Worm (Caenorhabditis elegans) whole organism, mixed stage, embryonic: ENCODE measurements around the gene hlh-13.

ENCODE experiments used
- M03D4.4 ChIP-seq: sonication (generic microtip); optimal IDR thresholded peaks from 2 replicates; lab custom pipeline; 2017; ENCODE audit warnings: mild to moderate bottlenecking, missing genetic modification characterization, missing compliant biosample characterization
- bed-3 ChIP-seq: fragments of 200-800 bp; sonication (Bioruptor generic); optimal IDR thresholded peaks from 3 replicates; lab custom pipeline; 2018; ENCODE audit warnings: mild to moderate bottlenecking, missing genetic modification characterization, moderate library complexity, missing compliant biosample characterization
- ceh-39 ChIP-seq: fragments of 150-350 bp; optimal IDR thresholded peaks from 2 replicates; lab custom pipeline; 2014; ENCODE audit warnings: missing biosample characterization, missing genetic modification characterization
- ceh-43 ChIP-seq: fragments of 200-800 bp; sonication (Bioruptor generic); optimal IDR thresholded peaks from 2 replicates; lab custom pipeline; 2018; ENCODE audit warnings: mild to moderate bottlenecking, missing genetic modification characterization, moderate library complexity, missing compliant biosample characterization
- ceh-83 ChIP-seq: fragments of 200-800 bp; sonication (Bioruptor generic); optimal IDR thresholded peaks from 2 replicates; lab custom pipeline; 2018; ENCODE audit warnings: mild to moderate bottlenecking, missing genetic modification characterization, missing compliant biosample characterization
- ces-1 ChIP-seq: fragments of 150-350 bp; optimal IDR thresholded peaks from 2 replicates; lab custom pipeline; 2014; ENCODE audit warnings: missing biosample characterization, missing genetic modification reagents, missing genetic modification characterization
- cnd-1 ChIP-seq: fragments of 200-800 bp; sonication (Bioruptor generic); optimal IDR thresholded peaks from 2 replicates; lab custom pipeline; 2018; ENCODE audit warnings: mild to moderate bottlenecking, missing genetic modification characterization, missing compliant biosample characterization
- drap-1 ChIP-seq: fragments of 200-800 bp; sonication (Bioruptor generic); optimal IDR thresholded peaks from 3 replicates; lab custom pipeline; 2018; ENCODE audit warnings: mild to moderate bottlenecking, missing genetic modification characterization, missing compliant biosample characterization
- elt-3 ChIP-seq: fragments of 150-350 bp; optimal IDR thresholded peaks from 2 replicates; lab custom pipeline; 2014; ENCODE audit warnings: missing biosample characterization, missing genetic modification characterization
- flh-1 ChIP-seq: fragments of 200-800 bp; sonication (Bioruptor generic); optimal IDR thresholded peaks from 2 replicates; lab custom pipeline; 2018; ENCODE audit warnings: mild to moderate bottlenecking, missing genetic modification characterization, moderate library complexity, missing compliant biosample characterization
- ham-2 ChIP-seq: fragments of 200-800 bp; sonication (Bioruptor generic); optimal IDR thresholded peaks from 2 replicates; lab custom pipeline; 2018; ENCODE audit warnings: mild to moderate bottlenecking, missing genetic modification characterization, missing compliant biosample characterization
- hlh-1 ChIP-seq: fragments of 150-350 bp; optimal IDR thresholded peaks from 2 replicates; lab custom pipeline; 2014; ENCODE audit warnings: missing biosample characterization, missing genetic modification reagents, missing genetic modification characterization
- lsy-2 ChIP-seq: fragments of 150-350 bp; optimal IDR thresholded peaks from 2 replicates; lab custom pipeline; 2014; ENCODE audit warnings: missing biosample characterization, missing genetic modification characterization
- mab-5 ChIP-seq: fragments of 150-350 bp; optimal IDR thresholded peaks from 2 replicates; lab custom pipeline; 2014; ENCODE audit warnings: missing biosample characterization, missing genetic modification characterization
- mep-1 ChIP-seq: fragments of 150-350 bp; optimal IDR thresholded peaks from 2 replicates; lab custom pipeline; 2017; ENCODE audit warnings: missing biosample characterization, missing genetic modification reagents, missing genetic modification characterization, inconsistent platforms
- mls-2 ChIP-seq: sonication (generic microtip); optimal IDR thresholded peaks from 2 replicates; lab custom pipeline; 2016; ENCODE audit warnings: mild to moderate bottlenecking, missing genetic modification characterization, moderate library complexity, missing compliant biosample characterization
- nhr-12 ChIP-seq: fragments of 150-350 bp; optimal IDR thresholded peaks from 2 replicates; lab custom pipeline; 2014; ENCODE audit warnings: missing biosample characterization, missing genetic modification characterization
- nhr-2 ChIP-seq: fragments of 150-350 bp; optimal IDR thresholded peaks from 2 replicates; lab custom pipeline; 2014; ENCODE audit warnings: missing biosample characterization, missing genetic modification characterization
- nhr-237 ChIP-seq: fragments of 150-350 bp; optimal IDR thresholded peaks from 2 replicates; lab custom pipeline; 2014; ENCODE audit warnings: missing biosample characterization, missing genetic modification characterization
- nhr-76 ChIP-seq: sonication (generic microtip); optimal IDR thresholded peaks from 2 replicates; lab custom pipeline; 2017; ENCODE audit warnings: missing biosample characterization, missing genetic modification characterization
- pha-4 ChIP-seq: fragments of 150-350 bp; optimal IDR thresholded peaks from 2 replicates; lab custom pipeline; 2018; ENCODE audit warnings: missing biosample characterization, missing genetic modification reagents, missing genetic modification characterization
- sem-2 ChIP-seq: fragments of 200-800 bp; sonication (Bioruptor generic); optimal IDR thresholded peaks from 2 replicates; lab custom pipeline; 2018; ENCODE audit warnings: mild to moderate bottlenecking, missing genetic modification characterization, missing compliant biosample characterization
- snpc-4 ChIP-seq: fragments of 150-350 bp; optimal IDR thresholded peaks from 2 replicates; lab custom pipeline; 2014; ENCODE audit warnings: missing biosample characterization, missing genetic modification characterization
- sptf-1 ChIP-seq: sonication (generic microtip); optimal IDR thresholded peaks from 2 replicates; lab custom pipeline; 2017; ENCODE audit warnings: mild to moderate bottlenecking, missing genetic modification characterization, moderate library complexity, missing compliant biosample characterization
- tbx-8 ChIP-seq: fragments of 200-800 bp; sonication (Bioruptor generic); optimal IDR thresholded peaks from 2 replicates; lab custom pipeline; 2018; ENCODE audit warnings: mild to moderate bottlenecking, missing genetic modification characterization, moderate library complexity, missing compliant biosample characterization
- unc-120 ChIP-seq: sonication (generic microtip); optimal IDR thresholded peaks from 2 replicates; lab custom pipeline; 2017; ENCODE audit warnings: missing genetic modification characterization, missing compliant biosample characterization; ENCODE audit not compliant: poor library complexity, severe bottlenecking

Gene hlh-13

ce11 chrX:4282380-4282779, 33.3 kb downstream of the hlh-13 start, which contains the start of gene C52B9.19:
TSS of gene C52B9.19 (plus strand) at chrX:4282555.
- TF ChIP-seq nhr-12 (tag; lab: Kevin White, UChicago) (no peak), sptf-1 (tag; lab: Kevin White, UChicago) (no peak), mab-5 (tag; lab: Kevin White, UChicago) (no peak)

- TF ChIP-seq elt-3 (tag; lab: Kevin White, UChicago) (no peak), nhr-76 (tag; lab: Kevin White, UChicago) (no peak), sptf-1 (tag; lab: Kevin White, UChicago) (no peak), M03D4.4 (tag; lab: Kevin White, UChicago) (no peak), ceh-43 (GFP tag; lab: Kevin White, UChicago) (no peak), flh-1 (GFP tag; lab: Kevin White, UChicago) (no peak), ham-2 (GFP tag; lab: Kevin White, UChicago) (no peak), hlh-1 (tag; lab: Kevin White, UChicago) (no peak), mep-1 (no peak), bed-3 (GFP tag; lab: Kevin White, UChicago) (no peak), lsy-2 (tag; lab: Kevin White, UChicago) (no peak)
These were observed 34.9 kb downstream of the hlh-13 start, which contains the start of gene ets-10 for ce11 chrX:4283989-4284388. TSS of gene ets-10 (plus strand) at chrX:4284189.

- no peak for TF ChIP-seq mab-5 (tag; lab: Kevin White, UChicago)
- TF ChIP-seq mls-2 (tag; lab: Kevin White, UChicago) = no peak
These were observed 35.4 kb downstream of the hlh-13 start for ce11 chrX:4284470-4284869.

ce11 chrX:4285669-4286174, 36.7 kb downstream of the hlh-13 start, which contains the start of gene cka-2:
TSS of gene cka-2 (plus strand) at chrX:4286124.
- no peak for TF ChIP-seq nhr-237 (tag; lab: Kevin White, UChicago)
- TF ChIP-seq ces-1 = peak; percentile 34

- TF ChIP-seq snpc-4 (tag; lab: Kevin White, UChicago) (no peak), flh-1 (GFP tag; lab: Kevin White, UChicago) (no peak), elt-3 (tag; lab: Kevin White, UChicago) (no peak), bed-3 (GFP tag; lab: Kevin White, UChicago) (no peak), tbx-8 (GFP tag; lab: Kevin White, UChicago) (no peak), mep-1 (no peak), ceh-39 (tag; lab: Kevin White, UChicago) (no peak), lsy-2 (tag; lab: Kevin White, UChicago) (no peak)
These were observed 40.8 kb downstream of the hlh-13 start for ce11 chrX:4289805-4290204.

- TF ChIP-seq hlh-1 (tag; lab: Kevin White, UChicago) (peak; percentile 63), nhr-2 (tag; lab: Kevin White, UChicago) (no peak), ceh-83 (peak; percentile 37)
- TF ChIP-seq, all 35 proteins: peak for 2
These were observed 45.9 kb downstream of the hlh-13 start for ce11 chrX:4294957-4295356.

ce11 chrX:4295917-4296316, 46.9 kb downstream of the hlh-13 start:
- TF ChIP-seq mab-5 (tag; lab: Kevin White, UChicago) (no peak), nhr-76 (tag; lab: Kevin White, UChicago) (no peak), ceh-39 (tag; lab: Kevin White, UChicago) (no peak), elt-3 (tag; lab: Kevin White, UChicago) (no peak), ceh-83 (no peak), mep-1 (no peak), sptf-1 (tag; lab: Kevin White, UChicago) (no peak), pha-4 (tag; lab: Kevin White, UChicago) (no peak)

- no peak for TF ChIP-seq ceh-83
- no peak for TF ChIP-seq nhr-76 (tag; lab: Kevin White, UChicago)
- TF ChIP-seq sem-2 (GFP tag; lab: Kevin White, UChicago) = no peak
- no peak for TF ChIP-seq snpc-4 (tag; lab: Kevin White, UChicago)
- TF ChIP-seq bed-3 (GFP tag; lab: Kevin White, UChicago) = no peak
- no peak for TF ChIP-seq nhr-2 (tag; lab: Kevin White, UChicago)
- no peak for TF ChIP-seq cnd-1 (tag; lab: Kevin White, UChicago)
- no peak for TF ChIP-seq ces-1
- no peak for TF ChIP-seq unc-120 (tag; lab: Kevin White, UChicago)
- TF ChIP-seq drap-1 (GFP tag; lab: Kevin White, UChicago) = no peak
- TF ChIP-seq pha-4 (tag; lab: Kevin White, UChicago) = no peak
These were observed 48.4 kb downstream of the hlh-13 start, which contains the start of gene paf-2 for ce11 chrX:4297452-4297851. TSS of gene paf-2 (minus strand) at chrX:4297741.
